Worm (Caenorhabditis elegans) whole organism, late embryonic: ENCODE data around the gene C34C12.9.
"Not testable (repeated sequence)": the region's sequence is repeated elsewhere in the genome, so short reads cannot be mapped to it uniquely, and the experiment has no call there.

Experiments used
- ceh-14 ChIP-seq: sonication (generic microtip); optimal IDR thresholded peaks from 2 replicates; lab custom pipeline; 2016; ENCODE audit warnings: missing genotype, missing genetic modification characterization, missing compliant biosample characterization
- ceh-6 ChIP-seq: fragments of 200-800 bp; sonication (Bioruptor generic); optimal IDR thresholded peaks from 2 replicates; lab custom pipeline; 2018; ENCODE audit warnings: mild to moderate bottlenecking, missing genetic modification characterization, missing compliant biosample characterization
- ceh-9 ChIP-seq: sonication (generic microtip); optimal IDR thresholded peaks from 2 replicates; lab custom pipeline; 2016; ENCODE audit warnings: mild to moderate bottlenecking, missing genetic modification characterization, inconsistent platforms, missing compliant biosample characterization
- elt-4 ChIP-seq: sonication (generic microtip); optimal IDR thresholded peaks from 2 replicates; lab custom pipeline; 2016; ENCODE audit warnings: missing genetic modification characterization, missing compliant biosample characterization
- pha-4 ChIP-seq: fragments of 150-350 bp; optimal IDR thresholded peaks from 2 replicates; lab custom pipeline; 2018; ENCODE audit warnings: missing biosample characterization, missing genetic modification reagents, missing genetic modification characterization
- sox-4 ChIP-seq: sonication (generic microtip); optimal IDR thresholded peaks from 2 replicates; lab custom pipeline; 2017; ENCODE audit warnings: mild to moderate bottlenecking, missing genetic modification characterization, inconsistent platforms, missing compliant biosample characterization
- unc-55 ChIP-seq: sonication (generic microtip); optimal IDR thresholded peaks from 2 replicates; lab custom pipeline; 2017; ENCODE audit warnings: missing biosample characterization, missing genetic modification reagents, missing genetic modification characterization
- unc-86 ChIP-seq: sonication (generic microtip); optimal IDR thresholded peaks from 2 replicates; lab custom pipeline; 2016; ENCODE audit warnings: missing genetic modification characterization, missing compliant biosample characterization

DNA sequence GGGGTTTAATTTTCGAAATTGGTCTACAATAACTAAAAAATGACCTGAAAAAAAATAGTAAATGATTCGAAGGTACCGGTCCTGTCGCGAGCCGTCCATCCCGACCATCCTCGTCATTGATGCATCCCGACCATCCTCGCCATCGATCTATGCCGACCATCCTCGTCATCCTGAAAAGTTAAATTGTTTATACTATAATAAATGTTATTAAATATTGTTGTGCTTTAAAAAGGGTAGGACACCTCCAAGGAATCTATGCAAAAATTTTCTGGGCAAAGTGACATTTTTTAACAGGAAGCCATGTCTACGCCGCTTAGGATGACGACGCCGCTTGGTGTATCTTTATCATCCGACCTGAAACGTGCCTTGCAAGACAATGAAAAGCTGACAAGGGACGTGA is 21.3 kb downstream of the C34C12.9 start, which contains the start of gene C34C12.1:
- TF ChIP-seq sox-4 (tag; lab: Kevin White, UChicago); unc-55 (GFP tag; lab: Kevin White, UChicago); ceh-9 (tag; lab: Kevin White, UChicago); unc-86; ceh-6 (GFP tag; lab: Kevin White, UChicago); elt-4 (tag; lab: Kevin White, UChicago); ceh-14 (tag; lab: Kevin White, UChicago); pha-4 (tag; lab: Kevin White, UChicago): not testable (repeated sequence)
